Worm (Caenorhabditis elegans) whole organism, young adult: ENCODE data around the gene ZK930.6.
A peak's percentile ranks its signal among the peaks of the same experiment; 100 is the strongest.

ENCODE experiments used
- B0336.3 ChIP-seq: fragments of 200-800 bp; sonication (Bioruptor generic); IDR thresholded peaks from 2 replicates; pipeline ENCODE4 v1.3.6; 2022; ENCODE audit warnings: missing genetic modification characterization, missing compliant biosample characterization
- C06A6.2 ChIP-seq: fragments of 200-800 bp; sonication (Bioruptor generic); conservative IDR thresholded peaks from 2 replicates; pipeline ENCODE4 v1.3.6; 2022; ENCODE audit warnings: missing genetic modification characterization, missing compliant biosample characterization
- C17E4.6 ChIP-seq: fragments of 200-800 bp; sonication (Bioruptor generic); IDR thresholded peaks from 2 replicates; pipeline ENCODE4 v1.3.6; 2022; ENCODE audit warnings: missing genetic modification reagents, missing genetic modification characterization, missing compliant biosample characterization
- F10E7.11 ChIP-seq: sonication (generic microtip); optimal IDR thresholded peaks from 2 replicates; lab custom pipeline; 2017; ENCODE audit warnings: mild to moderate bottlenecking, missing genetic modification characterization, moderate library complexity, missing compliant biosample characterization
- F33H1.4 ChIP-seq: fragments of 200-800 bp; sonication (Bioruptor generic); IDR thresholded peaks from 2 replicates; pipeline ENCODE4 v1.3.6; 2022; ENCODE audit warnings: missing genetic modification reagents, missing genetic modification characterization, missing compliant biosample characterization
- F37B4.10 ChIP-seq: fragments of 200-800 bp; sonication (Bioruptor generic); IDR thresholded peaks from 2 replicates; pipeline ENCODE4 v1.3.6; 2022; ENCODE audit warnings: missing genetic modification characterization, missing compliant biosample characterization
- F39B2.1 ChIP-seq: fragments of 200-800 bp; sonication (Bioruptor generic); IDR thresholded peaks from 2 replicates; pipeline ENCODE4 v1.3.6; 2022; ENCODE audit warnings: missing genetic modification reagents, missing genetic modification characterization, missing compliant biosample characterization
- F55B11.4 ChIP-seq: sonication (generic microtip); optimal IDR thresholded peaks from 2 replicates; lab custom pipeline; 2016; ENCODE audit warnings: missing compliant biosample characterization, missing genetic modification characterization, borderline replicate concordance; ENCODE audit not compliant: insufficient read depth
- F57C9.4 ChIP-seq: sonication (generic microtip); optimal IDR thresholded peaks from 2 replicates; lab custom pipeline; 2017; ENCODE audit warnings: mild to moderate bottlenecking, missing genetic modification characterization, missing compliant biosample characterization
- K11D2.4 ChIP-seq: fragments of 200-800 bp; sonication (Bioruptor generic); IDR thresholded peaks from 2 replicates; pipeline ENCODE4 v1.3.6; 2022; ENCODE audit warnings: missing genetic modification reagents, missing genetic modification characterization, missing compliant biosample characterization
- T07F8.4 ChIP-seq: sonication (generic microtip); optimal IDR thresholded peaks from 2 replicates; lab custom pipeline; 2016; ENCODE audit warnings: mild to moderate bottlenecking, missing genetic modification characterization, moderate library complexity, missing compliant biosample characterization
- Y67H2A.10 ChIP-seq: fragments of 200-800 bp; sonication (Bioruptor generic); conservative IDR thresholded peaks from 2 replicates; pipeline ENCODE4 v1.3.6; 2022; ENCODE audit warnings: missing genetic modification reagents, missing genetic modification characterization, missing compliant biosample characterization
- Y79H2A.3 ChIP-seq: fragments of 200-800 bp; sonication (Bioruptor generic); conservative IDR thresholded peaks from 2 replicates; pipeline ENCODE4 v1.3.6; 2022; ENCODE audit warnings: missing genetic modification reagents, missing genetic modification characterization, missing compliant biosample characterization
- ZK185.1 ChIP-seq: sonication (generic microtip); optimal IDR thresholded peaks from 2 replicates; lab custom pipeline; 2016; ENCODE audit warnings: mild to moderate bottlenecking, missing genetic modification characterization, missing compliant biosample characterization; ENCODE audit not compliant: poor library complexity, severe bottlenecking
- ama-1 ChIP-seq, 3 experiments: fragments of 150-350 bp in 1 of 3; sonication (generic microtip) in 2 of 3; optimal IDR thresholded peaks; 2 replicates each; lab custom pipeline; 2014 to 2018; ENCODE audit warnings: missing biosample characterization in 2 of 3, missing genetic modification characterization in 2 of 3, missing genetic modification reagents in 2 of 3
- aptf-2 ChIP-seq: fragments of 200-800 bp; sonication (Bioruptor generic); conservative IDR thresholded peaks from 2 replicates; pipeline ENCODE4 v1.3.6; 2022; ENCODE audit warnings: missing genetic modification reagents, missing genetic modification characterization, missing compliant biosample characterization
- bed-1 ChIP-seq: fragments of 200-800 bp; sonication (Bioruptor generic); IDR thresholded peaks from 2 replicates; pipeline ENCODE4 v1.3.6; 2022; ENCODE audit warnings: missing genetic modification reagents, missing genetic modification characterization, missing compliant biosample characterization
- bed-2 ChIP-seq: fragments of 200-800 bp; sonication (Bioruptor generic); IDR thresholded peaks from 2 replicates; pipeline ENCODE4 v1.3.6; 2022; ENCODE audit warnings: missing genetic modification reagents, missing genetic modification characterization, missing compliant biosample characterization
- ccch-3 ChIP-seq: fragments of 200-800 bp; sonication (Bioruptor generic); optimal IDR thresholded peaks from 2 replicates; lab custom pipeline; 2018; ENCODE audit warnings: mild to moderate bottlenecking, missing genetic modification characterization, missing compliant biosample characterization
- ceh-100 ChIP-seq: fragments of 200-800 bp; sonication (Bioruptor generic); IDR thresholded peaks from 2 replicates; pipeline ENCODE4 v1.3.6; 2022; ENCODE audit warnings: missing genetic modification reagents, missing genetic modification characterization, missing compliant biosample characterization
- ceh-79 ChIP-seq: sonication (generic microtip); optimal IDR thresholded peaks from 2 replicates; lab custom pipeline; 2017; ENCODE audit warnings: mild to moderate bottlenecking, missing genetic modification characterization, missing compliant biosample characterization
- chd-7 ChIP-seq: sonication (generic microtip); optimal IDR thresholded peaks from 2 replicates; lab custom pipeline; 2016; ENCODE audit warnings: mild to moderate bottlenecking, missing genetic modification characterization, moderate library complexity, missing compliant biosample characterization
- dox-1 ChIP-seq: fragments of 200-800 bp; sonication (Bioruptor generic); IDR thresholded peaks from 2 replicates; pipeline ENCODE4 v1.3.6; 2022; ENCODE audit warnings: missing genetic modification reagents, missing genetic modification characterization, missing compliant biosample characterization
- dpl-1 ChIP-seq: fragments of 150-350 bp; optimal IDR thresholded peaks from 2 replicates; lab custom pipeline; 2014; ENCODE audit warnings: missing biosample characterization, missing genetic modification reagents, missing genetic modification characterization
- egl-44 ChIP-seq: fragments of 200-800 bp; sonication (Bioruptor generic); IDR thresholded peaks from 2 replicates; pipeline ENCODE4 v1.3.6; 2022; ENCODE audit warnings: missing genetic modification reagents, missing genetic modification characterization, missing compliant biosample characterization
- him-1 ChIP-seq: sonication (generic microtip); optimal IDR thresholded peaks from 2 replicates; lab custom pipeline; 2016; ENCODE audit warnings: missing genotype, missing genetic modification reagents, missing genetic modification characterization, missing compliant biosample characterization
- hlh-26 ChIP-seq: fragments of 200-800 bp; sonication (Bioruptor generic); conservative IDR thresholded peaks from 2 replicates; pipeline ENCODE4 v1.3.6; 2022; ENCODE audit warnings: missing genetic modification reagents, missing genetic modification characterization, missing compliant biosample characterization
- hmg-1.2 ChIP-seq: fragments of 200-800 bp; sonication (Bioruptor generic); IDR thresholded peaks from 2 replicates; pipeline ENCODE4 v1.3.6; 2022; ENCODE audit warnings: missing genetic modification reagents, missing genetic modification characterization, missing compliant biosample characterization
- hsf-1 ChIP-seq: fragments of 200-800 bp; sonication (Bioruptor generic); IDR thresholded peaks from 2 replicates; pipeline ENCODE4 v1.3.6; 2022; ENCODE audit warnings: missing genetic modification reagents, missing genetic modification characterization, missing compliant biosample characterization
- lag-1 ChIP-seq: fragments of 200-800 bp; sonication (Bioruptor generic); IDR thresholded peaks from 2 replicates; pipeline ENCODE4 v1.3.6; 2022; ENCODE audit warnings: missing genetic modification reagents, missing genetic modification characterization, missing compliant biosample characterization
- let-607 ChIP-seq, 2 experiments: fragments of 200-800 bp in 1 of 2; sonication (Bioruptor generic) in 1 of 2; sonication (generic microtip) in 1 of 2; optimal IDR thresholded peaks; 2 replicates each; lab custom pipeline; 2016 to 2018; ENCODE audit warnings: mild to moderate bottlenecking in 2 of 2, missing compliant biosample characterization in 2 of 2, missing genetic modification characterization in 2 of 2, moderate library complexity in 2 of 2, missing genotype in 1 of 2
- lin-54 ChIP-seq: fragments of 200-800 bp; sonication (Bioruptor generic); optimal IDR thresholded peaks from 2 replicates; lab custom pipeline; 2018; ENCODE audit warnings: mild to moderate bottlenecking, missing genetic modification characterization, missing compliant biosample characterization
- madf-10 ChIP-seq: sonication (generic microtip); optimal IDR thresholded peaks from 2 replicates; lab custom pipeline; 2016; ENCODE audit warnings: mild to moderate bottlenecking, missing genetic modification characterization, missing compliant biosample characterization
- madf-6 ChIP-seq: fragments of 200-800 bp; sonication (Bioruptor generic); IDR thresholded peaks from 2 replicates; pipeline ENCODE4 v1.3.6; 2022; ENCODE audit warnings: missing genetic modification reagents, missing genetic modification characterization, missing compliant biosample characterization
- nfya-1 ChIP-seq: sonication (generic microtip); optimal IDR thresholded peaks from 2 replicates; lab custom pipeline; 2017; ENCODE audit warnings: antibody characterized with exemption, missing compliant biosample characterization, missing genetic modification characterization, borderline replicate concordance; ENCODE audit not compliant: insufficient read depth
- nfya-2 ChIP-seq: fragments of 200-800 bp; sonication (Bioruptor generic); IDR thresholded peaks from 2 replicates; pipeline ENCODE4 v1.3.6; 2022; ENCODE audit warnings: missing genetic modification reagents, missing genetic modification characterization, missing compliant biosample characterization
- nhr-120 ChIP-seq: fragments of 200-800 bp; sonication (Bioruptor generic); IDR thresholded peaks from 2 replicates; pipeline ENCODE4 v1.3.6; 2022; ENCODE audit warnings: missing genetic modification characterization, missing compliant biosample characterization
- nhr-179 ChIP-seq: sonication (generic microtip); optimal IDR thresholded peaks from 2 replicates; lab custom pipeline; 2016; ENCODE audit warnings: mild to moderate bottlenecking, missing genetic modification characterization, missing compliant biosample characterization
- pha-4 ChIP-seq: fragments of 150-350 bp; sonication (generic microtip); optimal IDR thresholded peaks from 2 replicates; lab custom pipeline; 2014; ENCODE audit warnings: missing biosample characterization, missing genetic modification reagents, missing genetic modification characterization
- rec-8 ChIP-seq, 2 experiments: sonication (generic microtip); optimal IDR thresholded peaks; 2 replicates each; lab custom pipeline; 2016; ENCODE audit warnings: mild to moderate bottlenecking in 2 of 2, missing genetic modification characterization in 2 of 2, missing genetic modification reagents in 2 of 2, missing genotype in 2 of 2, missing biosample characterization in 1 of 2, missing compliant biosample characterization in 1 of 2, moderate library complexity in 1 of 2
- rpc-1 ChIP-seq, 2 experiments: fragments of 150-350 bp in 1 of 2; sonication (generic microtip) in 1 of 2; optimal IDR thresholded peaks; 2 replicates each; lab custom pipeline; 2014 to 2018; ENCODE audit warnings: missing biosample characterization in 1 of 2, missing genetic modification characterization in 1 of 2, missing genetic modification reagents in 1 of 2, missing genotype in 1 of 2
- sptf-2 ChIP-seq: fragments of 200-800 bp; sonication (Bioruptor generic); optimal IDR thresholded peaks from 2 replicates; lab custom pipeline; 2018; ENCODE audit warnings: mild to moderate bottlenecking, missing genetic modification characterization, missing compliant biosample characterization
- tlf-1 ChIP-seq: fragments of 200-800 bp; sonication (Bioruptor generic); optimal IDR thresholded peaks from 2 replicates; lab custom pipeline; 2018; ENCODE audit warnings: mild to moderate bottlenecking, missing genetic modification characterization, missing compliant biosample characterization
- unc-62 ChIP-seq: fragments of 150-350 bp; optimal IDR thresholded peaks from 2 replicates; lab custom pipeline; 2014; ENCODE audit warnings: missing biosample characterization, missing genetic modification reagents, missing genetic modification characterization
- ztf-22 ChIP-seq: fragments of 200-800 bp; sonication (Bioruptor generic); optimal IDR thresholded peaks from 2 replicates; lab custom pipeline; 2018; ENCODE audit warnings: mild to moderate bottlenecking, missing genetic modification characterization, moderate library complexity, missing compliant biosample characterization
- ztf-25 ChIP-seq: fragments of 200-800 bp; sonication (Bioruptor generic); IDR thresholded peaks from 2 replicates; pipeline ENCODE4 v1.3.6; 2022; ENCODE audit warnings: missing genetic modification reagents, missing genetic modification characterization, missing compliant biosample characterization
- ztf-26 ChIP-seq: sonication (generic microtip); optimal IDR thresholded peaks from 2 replicates; lab custom pipeline; 2017; ENCODE audit warnings: missing genetic modification characterization, missing compliant biosample characterization
- ztf-6 ChIP-seq: fragments of 200-800 bp; sonication (Bioruptor generic); IDR thresholded peaks from 2 replicates; pipeline ENCODE4 v1.3.6; 2022; ENCODE audit warnings: missing genetic modification reagents, missing genetic modification characterization, missing compliant biosample characterization

Gene ZK930.6

ce11 chrII:11917530-11917952 lies 33.8 kb downstream of the ZK930.6 start (continued):
- TF ChIP-seq F39B2.1 (peak; percentile 93), bed-2 (GFP tag; lab: Robert Waterston, UW) (no peak), nhr-179 (tag; lab: Kevin White, UChicago) (no peak), bed-1 (GFP tag; lab: Robert Waterston, UW) (0 out of 2 replicates have a peak, but pooled peaks have one; percentile 54), B0336.3 (GFP tag; lab: Robert Waterston, UW) (peak; percentile 95), madf-6 (peak; percentile 90), lag-1 (GFP tag; lab: Robert Waterston, UW) (no peak), aptf-2 (GFP tag; lab: Robert Waterston, UW) (no peak), tlf-1 (GFP tag; lab: Kevin White, UChicago) (peak; percentile 82), rpc-1 (optimal IDR thresholded peaks at IDR 0.05; lab: Kevin White, UChicago) (no peak), rpc-1 (tag; optimal IDR thresholded peaks at IDR 0.05; lab: Kevin White, UChicago) (no peak), lin-54 (GFP tag; lab: Kevin White, UChicago) (peak; percentile 83), ztf-25 (GFP tag; lab: Robert Waterston, UW) (no peak), egl-44 (GFP tag; lab: Robert Waterston, UW) (no peak), Y79H2A.3 (peak; percentile 91; the same call in 1 of the 2 replicates), dpl-1 (GFP tag; lab: Kevin White, UChicago) (no peak), let-607 (tag; optimal IDR thresholded peaks at IDR 0.05; lab: Kevin White, UChicago) (no peak), him-1 (tag; lab: Kevin White, UChicago) (peak; percentile 74), unc-62 (GFP tag; lab: Kevin White, UChicago) (no peak), C17E4.6 (GFP tag; lab: Robert Waterston, UW) (peak; percentile 73), ceh-100 (GFP tag; lab: Robert Waterston, UW) (peak; percentile 64), nfya-2 (no peak), nfya-1 (tag; lab: Kevin White, UChicago) (no peak), C06A6.2 (GFP tag; lab: Robert Waterston, UW) (no peak), ceh-79 (peak; percentile 53), pha-4 (tag; lab: Kevin White, UChicago) (no peak), ccch-3 (GFP tag; lab: Kevin White, UChicago) (no peak), hsf-1 (GFP tag; lab: Robert Waterston, UW) (peak; percentile 82), K11D2.4 (no peak), F57C9.4 (no peak), madf-10 (tag; lab: Kevin White, UChicago) (no peak), F33H1.4 (peak; percentile 53; the same call in 1 of the 2 replicates), T07F8.4 (tag; lab: Kevin White, UChicago) (peak; percentile 43), nhr-120 (GFP tag; lab: Robert Waterston, UW) (no peak), ztf-22 (no peak), Y67H2A.10 (0 out of 2 replicates have a peak, but pooled peaks have one; percentile 41), chd-7 (tag; lab: Kevin White, UChicago) (peak; percentile 45), ztf-26 (no peak), F37B4.10 (no peak), hmg-1.2 (peak; percentile 51), dox-1 (GFP tag; lab: Robert Waterston, UW) (peak; percentile 38; the same call in 1 of the 2 replicates), ama-1 (optimal IDR thresholded peaks at IDR 0.05; lab: Kevin White, UChicago) (no peak), ama-1 (GFP tag; optimal IDR thresholded peaks at IDR 0.05; lab: Kevin White, UChicago) (peak; percentile 7 to 93), rec-8 (tag; optimal IDR thresholded peaks at IDR 0.05; lab: Kevin White, UChicago) (peak in 1 of 2 experiments; percentile 71), hlh-26 (GFP tag; lab: Robert Waterston, UW) (no peak), F55B11.4 (tag; lab: Kevin White, UChicago) (no peak), F10E7.11 (peak; percentile 78), ZK185.1 (no peak), sptf-2 (GFP tag; lab: Kevin White, UChicago) (no peak), ztf-6 (GFP tag; lab: Robert Waterston, UW) (no peak)
